Worm (Caenorhabditis elegans) whole organism, early embryonic: Measurements from ENCODE around the gene srh-308.

Source experiments
- F13C5.2 ChIP-seq: sonication (generic microtip); optimal IDR thresholded peaks from 2 replicates; lab custom pipeline; 2017; ENCODE audit warnings: mild to moderate bottlenecking, missing genetic modification characterization, inconsistent platforms, missing compliant biosample characterization
- ama-1 ChIP-seq: fragments of 150-350 bp; optimal IDR thresholded peaks from 2 replicates; lab custom pipeline; 2014
- flt-1 ChIP-seq: fragments of 200-800 bp; sonication (Bioruptor generic); IDR thresholded peaks from 2 replicates; pipeline ENCODE4 v1.3.6; 2022; ENCODE audit warnings: missing genetic modification characterization, missing compliant biosample characterization
- pes-1 ChIP-seq: fragments of 200-800 bp; sonication (Bioruptor generic); IDR thresholded peaks from 2 replicates; pipeline ENCODE4 v1.3.6; 2022; ENCODE audit warnings: missing genetic modification reagents, missing genetic modification characterization, missing compliant biosample characterization
- sea-1 ChIP-seq: fragments of 200-800 bp; sonication (Bioruptor generic); conservative IDR thresholded peaks from 2 replicates; pipeline ENCODE4 v1.3.6; 2022; ENCODE audit warnings: missing genetic modification characterization, missing compliant biosample characterization
- tbx-37 ChIP-seq: fragments of 200-800 bp; sonication (Bioruptor generic); conservative IDR thresholded peaks from 2 replicates; pipeline ENCODE4 v1.3.6; 2022; ENCODE audit warnings: missing genetic modification reagents, missing genetic modification characterization, missing compliant biosample characterization
- tra-4 ChIP-seq: sonication (generic microtip); optimal IDR thresholded peaks from 2 replicates; lab custom pipeline; 2017; ENCODE audit warnings: missing genetic modification characterization, missing compliant biosample characterization

DNA sequence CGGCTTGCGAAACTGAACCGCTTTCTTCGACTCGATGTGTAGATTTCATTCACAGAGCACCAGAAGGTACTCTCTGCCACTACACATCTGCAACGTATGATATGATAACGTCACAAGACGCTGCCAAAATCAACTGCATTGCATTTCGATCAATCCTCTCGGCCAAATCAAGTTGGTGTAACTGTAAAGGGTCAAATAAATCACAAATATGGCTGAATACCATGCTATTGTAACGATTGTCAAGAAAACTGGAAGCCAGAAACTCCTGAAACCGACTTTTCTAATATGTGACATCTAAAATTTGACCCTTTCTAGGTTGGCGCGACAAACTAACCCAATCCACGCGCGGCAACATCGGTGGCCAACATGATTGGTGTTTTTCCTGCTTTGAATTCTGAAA lies 7.4 kb downstream of the srh-308 start:
- TF ChIP-seq F13C5.2 (tag; lab: Kevin White, UChicago) = no peak
- no peak for TF ChIP-seq pes-1 (GFP tag; lab: Robert Waterston, UW)
- no peak for TF ChIP-seq flt-1 (GFP tag; lab: Robert Waterston, UW)
- no peak for TF ChIP-seq sea-1 (GFP tag; lab: Robert Waterston, UW)
- TF ChIP-seq tra-4 (tag; lab: Kevin White, UChicago) = no peak
- TF ChIP-seq ama-1 = no peak
- TF ChIP-seq tbx-37 = no peak
